Worm (Caenorhabditis elegans) whole organism, late embryonic: ENCODE results near the gene C02D5.2.

Experiments used
- C08G9.2 ChIP-seq: sonication (generic microtip); optimal IDR thresholded peaks from 2 replicates; lab custom pipeline; 2016; ENCODE audit warnings: mild to moderate bottlenecking, missing genetic modification characterization, moderate library complexity, missing compliant biosample characterization
- F13H6.1 ChIP-seq: sonication (generic microtip); optimal IDR thresholded peaks from 2 replicates; lab custom pipeline; 2016; ENCODE audit warnings: missing genetic modification characterization, missing compliant biosample characterization
- T23F11.4 ChIP-seq: fragments of 200-800 bp; sonication (Bioruptor generic); optimal IDR thresholded peaks from 2 replicates; lab custom pipeline; 2018; ENCODE audit warnings: mild to moderate bottlenecking, missing genetic modification characterization, missing compliant biosample characterization
- Y22D7AL.16 ChIP-seq: sonication (generic microtip); optimal IDR thresholded peaks from 2 replicates; lab custom pipeline; 2016; ENCODE audit warnings: missing genetic modification characterization, missing compliant biosample characterization
- ceh-18 ChIP-seq: sonication (generic microtip); optimal IDR thresholded peaks from 2 replicates; lab custom pipeline; 2016; ENCODE audit warnings: missing genetic modification characterization, missing compliant biosample characterization
- ceh-22 ChIP-seq: sonication (generic microtip); optimal IDR thresholded peaks from 2 replicates; lab custom pipeline; 2017; ENCODE audit warnings: missing biosample characterization, missing genetic modification characterization
- ceh-31 ChIP-seq: sonication (generic microtip); optimal IDR thresholded peaks from 2 replicates; lab custom pipeline; 2016; ENCODE audit warnings: missing genetic modification characterization, missing compliant biosample characterization
- ceh-34 ChIP-seq: sonication (generic microtip); optimal IDR thresholded peaks from 2 replicates; lab custom pipeline; 2016; ENCODE audit warnings: mild to moderate bottlenecking, missing genetic modification characterization, missing compliant biosample characterization
- ceh-45 ChIP-seq: fragments of 200-800 bp; sonication (Bioruptor generic); IDR thresholded peaks from 2 replicates; pipeline ENCODE4 v1.3.6; 2022; ENCODE audit warnings: missing genetic modification reagents, missing genetic modification characterization, missing compliant biosample characterization
- ceh-6 ChIP-seq: fragments of 200-800 bp; sonication (Bioruptor generic); optimal IDR thresholded peaks from 2 replicates; lab custom pipeline; 2018; ENCODE audit warnings: mild to moderate bottlenecking, missing genetic modification characterization, missing compliant biosample characterization
- ceh-9 ChIP-seq: sonication (generic microtip); optimal IDR thresholded peaks from 2 replicates; lab custom pipeline; 2016; ENCODE audit warnings: mild to moderate bottlenecking, missing genetic modification characterization, inconsistent platforms, missing compliant biosample characterization
- che-1 ChIP-seq: sonication (generic microtip); optimal IDR thresholded peaks from 2 replicates; lab custom pipeline; 2016; ENCODE audit warnings: mild to moderate bottlenecking, missing genetic modification characterization, missing compliant biosample characterization
- dve-1 ChIP-seq: sonication (generic microtip); optimal IDR thresholded peaks from 2 replicates; lab custom pipeline; 2017; ENCODE audit warnings: antibody characterized with exemption, mild to moderate bottlenecking, missing genetic modification characterization, missing compliant biosample characterization
- elt-2 ChIP-seq: sonication (generic microtip); optimal IDR thresholded peaks from 2 replicates; lab custom pipeline; 2016; ENCODE audit warnings: missing genetic modification reagents, missing genetic modification characterization, missing compliant biosample characterization
- elt-4 ChIP-seq: sonication (generic microtip); optimal IDR thresholded peaks from 2 replicates; lab custom pipeline; 2016; ENCODE audit warnings: missing genetic modification characterization, missing compliant biosample characterization
- ets-4 ChIP-seq: sonication (generic microtip); optimal IDR thresholded peaks from 2 replicates; lab custom pipeline; 2016; ENCODE audit warnings: missing genetic modification characterization, missing compliant biosample characterization
- fax-1 ChIP-seq: sonication (generic microtip); optimal IDR thresholded peaks from 2 replicates; lab custom pipeline; 2016; ENCODE audit warnings: missing genotype, missing genetic modification characterization, missing compliant biosample characterization
- fkh-10 ChIP-seq: fragments of 150-350 bp; optimal IDR thresholded peaks from 2 replicates; lab custom pipeline; 2014; ENCODE audit warnings: missing biosample characterization, missing genetic modification reagents, missing genetic modification characterization
- hlh-30 ChIP-seq: sonication (generic microtip); optimal IDR thresholded peaks from 2 replicates; lab custom pipeline; 2017; ENCODE audit warnings: antibody characterized with exemption, missing genetic modification characterization, missing compliant biosample characterization; ENCODE audit not compliant: insufficient read depth
- hlh-8 ChIP-seq: sonication (generic microtip); optimal IDR thresholded peaks from 2 replicates; lab custom pipeline; 2016; ENCODE audit warnings: missing genotype, missing genetic modification characterization, missing compliant biosample characterization
- lim-6 ChIP-seq: sonication (generic microtip); optimal IDR thresholded peaks from 2 replicates; lab custom pipeline; 2016; ENCODE audit warnings: missing genetic modification characterization, missing compliant biosample characterization
- madf-2 ChIP-seq: sonication (generic microtip); optimal IDR thresholded peaks from 2 replicates; lab custom pipeline; 2017; ENCODE audit warnings: missing genetic modification characterization, missing compliant biosample characterization
- npax-4 ChIP-seq: sonication (generic microtip); optimal IDR thresholded peaks from 2 replicates; lab custom pipeline; 2016; ENCODE audit warnings: missing genetic modification characterization, missing compliant biosample characterization
- odd-2 ChIP-seq: sonication (generic microtip); optimal IDR thresholded peaks from 2 replicates; lab custom pipeline; 2017; ENCODE audit warnings: antibody characterized with exemption, mild to moderate bottlenecking, missing genetic modification characterization, missing compliant biosample characterization
- pag-3 ChIP-seq: sonication (generic microtip); optimal IDR thresholded peaks from 2 replicates; lab custom pipeline; 2016; ENCODE audit warnings: missing compliant biosample characterization, missing genetic modification characterization, borderline replicate concordance
- pat-9 ChIP-seq: fragments of 200-800 bp; sonication (Bioruptor generic); optimal IDR thresholded peaks from 2 replicates; lab custom pipeline; 2018; ENCODE audit warnings: mild to moderate bottlenecking, missing genetic modification characterization, moderate library complexity, missing compliant biosample characterization
- pax-1 ChIP-seq: fragments of 150-350 bp; optimal IDR thresholded peaks from 2 replicates; lab custom pipeline; 2014; ENCODE audit warnings: missing biosample characterization, missing genetic modification characterization
- pros-1 ChIP-seq: fragments of 150-350 bp; optimal IDR thresholded peaks from 2 replicates; lab custom pipeline; 2014; ENCODE audit warnings: missing biosample characterization, missing genetic modification reagents, missing genetic modification characterization
- rnt-1 ChIP-seq: sonication (generic microtip); optimal IDR thresholded peaks from 2 replicates; lab custom pipeline; 2016; ENCODE audit warnings: missing genetic modification characterization, missing compliant biosample characterization
- sdc-2 ChIP-seq: sonication (generic microtip); optimal IDR thresholded peaks from 2 replicates; lab custom pipeline; 2016; ENCODE audit warnings: missing genotype, missing genetic modification characterization, missing compliant biosample characterization
- sox-2 ChIP-seq: fragments of 200-800 bp; sonication (Bioruptor generic); IDR thresholded peaks from 2 replicates; pipeline ENCODE4 v1.3.6; 2022; ENCODE audit warnings: missing genetic modification reagents, missing genetic modification characterization, missing compliant biosample characterization
- sox-4 ChIP-seq: sonication (generic microtip); optimal IDR thresholded peaks from 2 replicates; lab custom pipeline; 2017; ENCODE audit warnings: mild to moderate bottlenecking, missing genetic modification characterization, inconsistent platforms, missing compliant biosample characterization
- tbx-7 ChIP-seq: sonication (generic microtip); optimal IDR thresholded peaks from 2 replicates; lab custom pipeline; 2016; ENCODE audit warnings: missing genotype, missing genetic modification characterization, missing compliant biosample characterization
- unc-3 ChIP-seq, 2 experiments: fragments of 200-800 bp in 1 of 2; sonication (Bioruptor generic) in 1 of 2; sonication (generic microtip) in 1 of 2; conservative IDR thresholded peaks in 1 of 2; optimal IDR thresholded peaks in 1 of 2; 2 replicates each; pipeline versions ENCODE4 v1.3.6 to Lab custom; 2016 to 2022; ENCODE audit warnings: missing compliant biosample characterization in 2 of 2, missing genetic modification characterization in 2 of 2, missing genetic modification reagents in 1 of 2
- unc-42 ChIP-seq: sonication (generic microtip); optimal IDR thresholded peaks from 2 replicates; lab custom pipeline; 2016; ENCODE audit warnings: missing genotype, missing genetic modification characterization, missing compliant biosample characterization
- unc-55 ChIP-seq: sonication (generic microtip); optimal IDR thresholded peaks from 2 replicates; lab custom pipeline; 2017; ENCODE audit warnings: missing biosample characterization, missing genetic modification reagents, missing genetic modification characterization

C02D5.2 gene

ce11 chrIII:8511711-8512110 lies 45.4 kb upstream of the C02D5.2 start:
- TF ChIP-seq unc-42 (tag; lab: Kevin White, UChicago) (peak; percentile 86), npax-4 (tag; lab: Kevin White, UChicago) (no peak)

- TF ChIP-seq odd-2 (tag; lab: Kevin White, UChicago) (no peak), pros-1 (tag; lab: Kevin White, UChicago) (peak; percentile 32), ceh-31 (peak; percentile 53), pax-1 (tag; lab: Kevin White, UChicago) (peak; percentile 72), Y22D7AL.16 (no peak)
Measured at ce11 chrIII:8512279-8512942, 44.7 kb upstream of the C02D5.2 start.

- no peak for TF ChIP-seq dve-1
- TF ChIP-seq lim-6 (tag; lab: Kevin White, UChicago) = no peak
- no peak for TF ChIP-seq C08G9.2
- TF ChIP-seq rnt-1 (tag; lab: Kevin White, UChicago) = no peak
- TF ChIP-seq ceh-6 (GFP tag; lab: Kevin White, UChicago) = no peak
- no peak for TF ChIP-seq pax-1 (tag; lab: Kevin White, UChicago)
- TF ChIP-seq Y22D7AL.16 = no peak
- no peak for TF ChIP-seq tbx-7 (tag; lab: Kevin White, UChicago)
- no peak for TF ChIP-seq ceh-18 (tag; lab: Kevin White, UChicago)
- no peak for TF ChIP-seq sox-4 (tag; lab: Kevin White, UChicago)
- TF ChIP-seq ceh-45 (GFP tag; lab: Robert Waterston, UW) = no peak
- TF ChIP-seq sdc-2 (tag; lab: Kevin White, UChicago) = no peak
- no peak for TF ChIP-seq unc-55 (GFP tag; lab: Kevin White, UChicago)
- TF ChIP-seq elt-2 (tag; lab: Kevin White, UChicago) = no peak
- no peak for TF ChIP-seq hlh-30 (tag; lab: Kevin White, UChicago)
- no peak for TF ChIP-seq ceh-34 (tag; lab: Kevin White, UChicago)
- no peak for TF ChIP-seq ceh-9 (tag; lab: Kevin White, UChicago)
- TF ChIP-seq che-1 (tag; lab: Kevin White, UChicago) = no peak
- TF ChIP-seq pat-9 (tag; lab: Kevin White, UChicago) = no peak
Measured at ce11 chrIII:8518990-8519389, 38.1 kb upstream of the C02D5.2 start.

- TF ChIP-seq fkh-10 (no peak), pros-1 (tag; lab: Kevin White, UChicago) (no peak), T23F11.4 (GFP tag; lab: Kevin White, UChicago) (no peak), madf-2 (no peak), sox-2 (no peak), pag-3 (tag; lab: Kevin White, UChicago) (no peak), ets-4 (no peak), ceh-45 (GFP tag; lab: Robert Waterston, UW) (no peak), ceh-9 (tag; lab: Kevin White, UChicago) (no peak), fax-1 (tag; lab: Kevin White, UChicago) (no peak), ceh-18 (tag; lab: Kevin White, UChicago) (no peak), hlh-8 (tag; lab: Kevin White, UChicago) (no peak), C08G9.2 (no peak), che-1 (tag; lab: Kevin White, UChicago) (no peak)
- TF ChIP-seq, all 69 proteins: peak for 0
Measured at ce11 chrIII:8519886-8520285, 37.2 kb upstream of the C02D5.2 start, which contains the start of gene ZC21.8. TSS of gene ZC21.8 (minus strand) at chrIII:8519986.

- TF ChIP-seq lim-6 (tag; lab: Kevin White, UChicago) = no peak
- no peak for TF ChIP-seq unc-3 (GFP tag; conservative IDR thresholded peaks at IDR 0.05; lab: Robert Waterston, UW)
- no peak for TF ChIP-seq unc-3 (tag; optimal IDR thresholded peaks at IDR 0.05; lab: Kevin White, UChicago)
- TF ChIP-seq sox-4 (tag; lab: Kevin White, UChicago) = no peak
- TF ChIP-seq T23F11.4 (GFP tag; lab: Kevin White, UChicago) = no peak
- no peak for TF ChIP-seq elt-4
- no peak for TF ChIP-seq C08G9.2
- TF ChIP-seq F13H6.1 (tag; lab: Kevin White, UChicago) = no peak
- no peak for TF ChIP-seq ceh-22 (tag; lab: Kevin White, UChicago)
- no peak for TF ChIP-seq npax-4 (tag; lab: Kevin White, UChicago)
- TF ChIP-seq ceh-31 = no peak
Measured at ce11 chrIII:8520589-8520988, 36.5 kb upstream of the C02D5.2 start.
